ENCODE assay signal across 6 worm cellular contexts in genomic region chrII:10537988-10538387, ce11.
A peak's percentile ranks its signal among the peaks of the same experiment; 100 is the strongest.
TF ChIP-seq lines count a peak whose summit lies in the region.

No protein-coding gene starts in this region.

TF ChIP-seq in whole organism, L1 larva, 84 proteins besides CTCF, POLR2A, EP300 and RAD21 (continued from another document and continues in another):
- TF ChIP-seq zag-1 (tag; optimal IDR thresholded peaks at IDR 0.05; lab: Kevin White, UChicago) (no peak), hpl-2 (GFP tag; optimal IDR thresholded peaks at IDR 0.05; lab: Kevin White, UChicago) (no peak), fos-1 (tag; optimal IDR thresholded peaks at IDR 0.05; lab: Kevin White, UChicago) (peak; percentile 37), nhr-85 (tag; lab: Kevin White, UChicago) (peak; percentile 93), nhr-11 (tag; optimal IDR thresholded peaks at IDR 0.05; lab: Kevin White, UChicago) (peak; percentile 55), grh-1 (GFP tag; IDR thresholded peaks at IDR 0.05; lab: Robert Waterston, UW) (peak; percentile 52; the same call in 1 of the 2 replicates), unc-130 (tag; optimal IDR thresholded peaks at IDR 0.05; lab: Kevin White, UChicago) (no peak), Y116A8C.19 (tag; optimal IDR thresholded peaks at IDR 0.05; lab: Kevin White, UChicago; ENCODE audit: borderline replicate concordance) (peak; percentile 56), lin-35 (GFP tag; optimal IDR thresholded peaks at IDR 0.05; lab: Kevin White, UChicago) (peak; percentile 51 to 62), pax-3 (tag; optimal IDR thresholded peaks at IDR 0.05; lab: Kevin White, UChicago) (peak; percentile 85), nhr-19 (GFP tag; conservative IDR thresholded peaks at IDR 0.05; lab: Robert Waterston, UW) (peak; percentile 78), egl-13 (tag; optimal IDR thresholded peaks at IDR 0.05; lab: Kevin White, UChicago) (peak; percentile 80), pqm-1 (tag; optimal IDR thresholded peaks at IDR 0.05; lab: Kevin White, UChicago) (no peak), unc-30 (tag; optimal IDR thresholded peaks at IDR 0.05; lab: Kevin White, UChicago) (no peak), efl-3 (GFP tag; optimal IDR thresholded peaks at IDR 0.05; lab: Kevin White, UChicago) (peak; percentile 56), ets-5 (GFP tag; IDR thresholded peaks at IDR 0.05; lab: Robert Waterston, UW) (no peak), snu-23 (GFP tag; optimal IDR thresholded peaks at IDR 0.05; lab: Kevin White, UChicago) (peak; percentile 84), lin-15B (tag; optimal IDR thresholded peaks at IDR 0.05; lab: Kevin White, UChicago) (no peak), lsy-2 (tag; optimal IDR thresholded peaks at IDR 0.05; lab: Kevin White, UChicago) (peak; percentile 69 to 80), sptf-1 (tag; optimal IDR thresholded peaks at IDR 0.05; lab: Kevin White, UChicago) (no peak), blmp-1 (tag; optimal IDR thresholded peaks at IDR 0.05; lab: Kevin White, UChicago) (peak; percentile 26), aly-2 (tag; optimal IDR thresholded peaks at IDR 0.05; lab: Kevin White, UChicago) (no peak)

TF ChIP-seq in whole organism, L2 larva, 48 proteins besides CTCF, POLR2A, EP300 and RAD21 (continued from another document and continues in another):
- TF ChIP-seq unc-55 (GFP tag; optimal IDR thresholded peaks at IDR 0.05; lab: Kevin White, UChicago), result peak; percentile 57
- TF ChIP-seq lin-39 (tag; optimal IDR thresholded peaks at IDR 0.05; lab: Kevin White, UChicago), result no peak
- no peak for TF ChIP-seq nhr-10 (tag; optimal IDR thresholded peaks at IDR 0.05; lab: Kevin White, UChicago)
- peak; percentile 73 for TF ChIP-seq sma-3 (GFP tag; optimal IDR thresholded peaks at IDR 0.05; lab: Kevin White, UChicago)
- TF ChIP-seq elt-1 (tag; optimal IDR thresholded peaks at IDR 0.05; lab: Kevin White, UChicago), result no peak
- TF ChIP-seq elt-3 (tag; optimal IDR thresholded peaks at IDR 0.05; lab: Kevin White, UChicago), result no peak
- no peak for TF ChIP-seq Y55F3AM.14 (GFP tag; optimal IDR thresholded peaks at IDR 0.05; lab: Kevin White, UChicago)
- no peak for TF ChIP-seq aly-2 (tag; optimal IDR thresholded peaks at IDR 0.05; lab: Kevin White, UChicago)
- TF ChIP-seq nhr-77 (tag; optimal IDR thresholded peaks at IDR 0.05; lab: Kevin White, UChicago), result no peak
- no peak for TF ChIP-seq nhr-11 (tag; optimal IDR thresholded peaks at IDR 0.05; lab: Kevin White, UChicago)
- peak; percentile 67 for TF ChIP-seq sma-9 (GFP tag; optimal IDR thresholded peaks at IDR 0.05; lab: Kevin White, UChicago)
- no peak for TF ChIP-seq sma-9 (tag; optimal IDR thresholded peaks at IDR 0.05; lab: Kevin White, UChicago)
- TF ChIP-seq ztf-11 (tag; optimal IDR thresholded peaks at IDR 0.05; lab: Kevin White, UChicago), result no peak
- peak; percentile 71 for TF ChIP-seq nhr-25 (tag; optimal IDR thresholded peaks at IDR 0.05; lab: Kevin White, UChicago)
- peak; percentile 63 for TF ChIP-seq C34F6.9 (tag; optimal IDR thresholded peaks at IDR 0.05; lab: Kevin White, UChicago)
- no peak for TF ChIP-seq ZK546.5 (tag; optimal IDR thresholded peaks at IDR 0.05; lab: Kevin White, UChicago)
- no peak for TF ChIP-seq lin-11 (tag; optimal IDR thresholded peaks at IDR 0.05; lab: Kevin White, UChicago)
- TF ChIP-seq lsy-2 (tag; optimal IDR thresholded peaks at IDR 0.05; lab: Kevin White, UChicago), result peak; percentile 48 to 80
- no peak for TF ChIP-seq mab-5 (tag; optimal IDR thresholded peaks at IDR 0.05; lab: Kevin White, UChicago)
- TF ChIP-seq nhr-129 (tag; optimal IDR thresholded peaks at IDR 0.05; lab: Kevin White, UChicago), result no peak
- TF ChIP-seq mbf-1 (tag; optimal IDR thresholded peaks at IDR 0.05; lab: Kevin White, UChicago), result no peak
- no peak for TF ChIP-seq alr-1 (tag; optimal IDR thresholded peaks at IDR 0.05; lab: Kevin White, UChicago)
- no peak for TF ChIP-seq ceh-82 (tag; optimal IDR thresholded peaks at IDR 0.05; lab: Kevin White, UChicago)
- peak; percentile 55 for TF ChIP-seq F13H6.1 (tag; optimal IDR thresholded peaks at IDR 0.05; lab: Kevin White, UChicago)

TF ChIP-seq in whole organism, L3 larva, 47 proteins besides CTCF, POLR2A, EP300 and RAD21 (continued from another document and continues in another):
- TF ChIP-seq elt-1 (tag; optimal IDR thresholded peaks at IDR 0.05; lab: Kevin White, UChicago) (no peak), egl-27 (tag; optimal IDR thresholded peaks at IDR 0.05; lab: Kevin White, UChicago) (no peak), ceh-9 (tag; optimal IDR thresholded peaks at IDR 0.05; lab: Kevin White, UChicago) (no peak), jun-1 (tag; optimal IDR thresholded peaks at IDR 0.05; lab: Kevin White, UChicago) (no peak), nhr-77 (tag; optimal IDR thresholded peaks at IDR 0.05; lab: Kevin White, UChicago) (no peak), unc-62 (GFP tag; optimal IDR thresholded peaks at IDR 0.05; lab: Kevin White, UChicago) (no peak), tbx-2 (tag; optimal IDR thresholded peaks at IDR 0.05; lab: Kevin White, UChicago) (no peak), aly-2 (tag; optimal IDR thresholded peaks at IDR 0.05; lab: Kevin White, UChicago) (no peak), R02D3.7 (tag; optimal IDR thresholded peaks at IDR 0.05; lab: Kevin White, UChicago) (peak; percentile 14), mml-1 (tag; optimal IDR thresholded peaks at IDR 0.05; lab: Kevin White, UChicago) (no peak), hmg-11 (tag; optimal IDR thresholded peaks at IDR 0.05; lab: Kevin White, UChicago) (peak; percentile 30), skn-1 (tag; optimal IDR thresholded peaks at IDR 0.05; lab: Kevin White, UChicago) (no peak), eor-1 (tag; optimal IDR thresholded peaks at IDR 0.05; lab: Kevin White, UChicago) (no peak), nhr-76 (tag; optimal IDR thresholded peaks at IDR 0.05; lab: Kevin White, UChicago) (no peak), nhr-25 (tag; optimal IDR thresholded peaks at IDR 0.05; lab: Kevin White, UChicago) (no peak), nfya-1 (tag; optimal IDR thresholded peaks at IDR 0.05; lab: Kevin White, UChicago; ENCODE audit: insufficient read depth) (peak; percentile 50), fos-1 (tag; optimal IDR thresholded peaks at IDR 0.05; lab: Kevin White, UChicago) (no peak), ceh-16 (tag; optimal IDR thresholded peaks at IDR 0.05; lab: Kevin White, UChicago) (no peak), ama-1 (optimal IDR thresholded peaks at IDR 0.05; lab: Kevin White, UChicago) (no peak), lin-39 (tag; optimal IDR thresholded peaks at IDR 0.05; lab: Kevin White, UChicago) (no peak), nhr-28 (tag; optimal IDR thresholded peaks at IDR 0.05; lab: Kevin White, UChicago) (no peak), ceh-82 (tag; optimal IDR thresholded peaks at IDR 0.05; lab: Kevin White, UChicago) (no peak), elt-2 (tag; optimal IDR thresholded peaks at IDR 0.05; lab: Kevin White, UChicago) (peak; percentile 28), nhr-23 (tag; optimal IDR thresholded peaks at IDR 0.05; lab: Kevin White, UChicago) (peak; percentile 64), nhr-67 (tag; optimal IDR thresholded peaks at IDR 0.05; lab: Kevin White, UChicago) (no peak)

TF ChIP-seq in whole organism, L4 larva, 104 proteins besides CTCF, POLR2A, EP300 and RAD21 (continued from another document and continues in another):
- TF ChIP-seq daf-12 (tag; optimal IDR thresholded peaks at IDR 0.05; lab: Kevin White, UChicago) (no peak), dmd-9 (GFP tag; IDR thresholded peaks at IDR 0.05; lab: Robert Waterston, UW) (peak; percentile 88), snpc-4 (tag; optimal IDR thresholded peaks at IDR 0.05; lab: Kevin White, UChicago) (no peak), ztf-7 (tag; optimal IDR thresholded peaks at IDR 0.05; lab: Kevin White, UChicago) (no peak), nhr-42 (GFP tag; IDR thresholded peaks at IDR 0.05; lab: Robert Waterston, UW) (no peak), zip-2 (tag; optimal IDR thresholded peaks at IDR 0.05; lab: Kevin White, UChicago) (no peak), ama-1 (optimal IDR thresholded peaks at IDR 0.05; lab: Kevin White, UChicago) (no peak), arid-1 (GFP tag; conservative IDR thresholded peaks at IDR 0.05; lab: Robert Waterston, UW) (no peak), hif-1 (tag; optimal IDR thresholded peaks at IDR 0.05; lab: Kevin White, UChicago) (peak in 1 of 2 experiments; percentile 78), spr-1 (tag; optimal IDR thresholded peaks at IDR 0.05; lab: Kevin White, UChicago) (peak; percentile 4), lim-7 (GFP tag; IDR thresholded peaks at IDR 0.05; lab: Robert Waterston, UW) (no peak), nhr-25 (tag; optimal IDR thresholded peaks at IDR 0.05; lab: Kevin White, UChicago; ENCODE audit: borderline replicate concordance, insufficient read depth) (no peak), gei-8 (GFP tag; optimal IDR thresholded peaks at IDR 0.05; lab: Kevin White, UChicago) (no peak), vab-7 (GFP tag; IDR thresholded peaks at IDR 0.05; lab: Robert Waterston, UW) (no peak), nhr-6 (tag; optimal IDR thresholded peaks at IDR 0.05; lab: Kevin White, UChicago) (peak; percentile 30), unc-39 (tag; optimal IDR thresholded peaks at IDR 0.05; lab: Kevin White, UChicago) (no peak), nhr-237 (tag; optimal IDR thresholded peaks at IDR 0.05; lab: Kevin White, UChicago) (no peak), ZK337.2 (GFP tag; IDR thresholded peaks at IDR 0.05; lab: Robert Waterston, UW) (peak; percentile 85), ceh-82 (tag; optimal IDR thresholded peaks at IDR 0.05; lab: Kevin White, UChicago) (no peak), Y48G9A.11 (GFP tag; IDR thresholded peaks at IDR 0.05; lab: Robert Waterston, UW) (peak; percentile 68; the same call in 1 of the 2 replicates), mep-1 (tag; optimal IDR thresholded peaks at IDR 0.05; lab: Kevin White, UChicago) (peak; percentile 42), saeg-2 (GFP tag; IDR thresholded peaks at IDR 0.05; lab: Robert Waterston, UW) (no peak), unc-130 (GFP tag; optimal IDR thresholded peaks at IDR 0.05; lab: Kevin White, UChicago) (peak; percentile 63), aha-1 (tag; lab: Kevin White, UChicago) (peak; percentile 61), mxl-2 (GFP tag; conservative IDR thresholded peaks at IDR 0.05; lab: Robert Waterston, UW) (no peak)

TF ChIP-seq in whole organism, late embryonic, 69 proteins besides CTCF, POLR2A, EP300 and RAD21 (continued from another document and continues in another):
- TF ChIP-seq pat-9 (tag; optimal IDR thresholded peaks at IDR 0.05; lab: Kevin White, UChicago), result no peak
- peak; percentile 83 for TF ChIP-seq tbx-2 (tag; optimal IDR thresholded peaks at IDR 0.05; lab: Kevin White, UChicago)
- TF ChIP-seq mec-3 (tag; optimal IDR thresholded peaks at IDR 0.05; lab: Kevin White, UChicago; ENCODE audit: borderline replicate concordance), result no peak
- no peak for TF ChIP-seq sox-4 (tag; optimal IDR thresholded peaks at IDR 0.05; lab: Kevin White, UChicago)
- no peak for TF ChIP-seq ceh-18 (tag; optimal IDR thresholded peaks at IDR 0.05; lab: Kevin White, UChicago)
- TF ChIP-seq sox-2 (GFP tag; IDR thresholded peaks at IDR 0.05; lab: Robert Waterston, UW), result no peak
- TF ChIP-seq ceh-9 (tag; optimal IDR thresholded peaks at IDR 0.05; lab: Kevin White, UChicago), result no peak
- TF ChIP-seq eyg-1 (tag; optimal IDR thresholded peaks at IDR 0.05; lab: Kevin White, UChicago), result no peak
- no peak for TF ChIP-seq nhr-11 (tag; optimal IDR thresholded peaks at IDR 0.05; lab: Kevin White, UChicago)
- no peak for TF ChIP-seq rnt-1 (tag; optimal IDR thresholded peaks at IDR 0.05; lab: Kevin White, UChicago)
- TF ChIP-seq ceh-19 (GFP tag; optimal IDR thresholded peaks at IDR 0.05; lab: Kevin White, UChicago), result no peak
- TF ChIP-seq lin-11 (tag; optimal IDR thresholded peaks at IDR 0.05; lab: Kevin White, UChicago), result no peak
- no peak for TF ChIP-seq ama-1 (optimal IDR thresholded peaks at IDR 0.05; lab: Kevin White, UChicago)
- TF ChIP-seq ahr-1 (tag; optimal IDR thresholded peaks at IDR 0.05; lab: Kevin White, UChicago), result no peak
- no peak for TF ChIP-seq gmeb-2 (tag; optimal IDR thresholded peaks at IDR 0.05; lab: Kevin White, UChicago)
- TF ChIP-seq madf-2 (tag; optimal IDR thresholded peaks at IDR 0.05; lab: Kevin White, UChicago), result no peak
- no peak for TF ChIP-seq Y22D7AL.16 (tag; optimal IDR thresholded peaks at IDR 0.05; lab: Kevin White, UChicago)
- peak; percentile 4 for TF ChIP-seq ttx-3 (tag; optimal IDR thresholded peaks at IDR 0.05; lab: Kevin White, UChicago)
- no peak for TF ChIP-seq ceh-48 (tag; optimal IDR thresholded peaks at IDR 0.05; lab: Kevin White, UChicago)
- TF ChIP-seq dve-1 (tag; optimal IDR thresholded peaks at IDR 0.05; lab: Kevin White, UChicago), result no peak
- peak; percentile 40 for TF ChIP-seq elt-2 (tag; optimal IDR thresholded peaks at IDR 0.05; lab: Kevin White, UChicago)
- peak; percentile 12 for TF ChIP-seq ref-2 (tag; optimal IDR thresholded peaks at IDR 0.05; lab: Kevin White, UChicago)
- no peak for TF ChIP-seq ceh-14 (tag; optimal IDR thresholded peaks at IDR 0.05; lab: Kevin White, UChicago)
- no peak for TF ChIP-seq unc-3 (GFP tag; conservative IDR thresholded peaks at IDR 0.05; lab: Robert Waterston, UW)
- no peak for TF ChIP-seq unc-3 (tag; optimal IDR thresholded peaks at IDR 0.05; lab: Kevin White, UChicago)
- TF ChIP-seq ceh-45 (GFP tag; IDR thresholded peaks at IDR 0.05; lab: Robert Waterston, UW), result no peak
- no peak for TF ChIP-seq pha-2 (tag; optimal IDR thresholded peaks at IDR 0.05; lab: Kevin White, UChicago)
- TF ChIP-seq hlh-15 (tag; optimal IDR thresholded peaks at IDR 0.05; lab: Kevin White, UChicago), result no peak

TF ChIP-seq in whole organism, young adult, 124 proteins besides CTCF, POLR2A, EP300 and RAD21 (continued from another document and continues in another):
- TF ChIP-seq nhr-120 (GFP tag; IDR thresholded peaks at IDR 0.05; lab: Robert Waterston, UW), result no peak
- TF ChIP-seq snpc-1.3 (tag; optimal IDR thresholded peaks at IDR 0.05; lab: Kevin White, UChicago; ENCODE audit: insufficient read depth), result no peak
- TF ChIP-seq attf-3 (GFP tag; conservative IDR thresholded peaks at IDR 0.05; lab: Robert Waterston, UW), result 0 out of 2 replicates have a peak, but pooled peaks have one; percentile 11
- no peak for TF ChIP-seq F57A8.1 (GFP tag; optimal IDR thresholded peaks at IDR 0.05; lab: Kevin White, UChicago)
- peak; percentile 41; the same call in 1 of the 2 replicates for TF ChIP-seq madf-6 (GFP tag; IDR thresholded peaks at IDR 0.05; lab: Robert Waterston, UW)
- no peak for TF ChIP-seq F52B5.7 (tag; optimal IDR thresholded peaks at IDR 0.05; lab: Kevin White, UChicago)
- TF ChIP-seq nhr-90 (tag; optimal IDR thresholded peaks at IDR 0.05; lab: Kevin White, UChicago), result no peak
- TF ChIP-seq F57C9.4 (tag; optimal IDR thresholded peaks at IDR 0.05; lab: Kevin White, UChicago), result no peak
- 0 out of 2 replicates have a peak, but pooled peaks have one; percentile 53 for TF ChIP-seq Y79H2A.3 (GFP tag; conservative IDR thresholded peaks at IDR 0.05; lab: Robert Waterston, UW)
- TF ChIP-seq zfh-2 (GFP tag; conservative IDR thresholded peaks at IDR 0.05; lab: Robert Waterston, UW), result no peak
- no peak for TF ChIP-seq dox-1 (GFP tag; IDR thresholded peaks at IDR 0.05; lab: Robert Waterston, UW)
- TF ChIP-seq snpc-4 (GFP tag; optimal IDR thresholded peaks at IDR 0.05; lab: Kevin White, UChicago), result no peak
- TF ChIP-seq snpc-4 (tag; optimal IDR thresholded peaks at IDR 0.05; lab: Kevin White, UChicago), result no peak
- no peak for TF ChIP-seq B0336.3 (GFP tag; IDR thresholded peaks at IDR 0.05; lab: Robert Waterston, UW)
- TF ChIP-seq C17E4.6 (GFP tag; IDR thresholded peaks at IDR 0.05; lab: Robert Waterston, UW), result no peak
- TF ChIP-seq K12H6.12 (tag; optimal IDR thresholded peaks at IDR 0.05; lab: Kevin White, UChicago), result no peak
- no peak for TF ChIP-seq snpc-1.1 (tag; optimal IDR thresholded peaks at IDR 0.05; lab: Kevin White, UChicago; ENCODE audit: insufficient read depth)
- no peak for TF ChIP-seq egl-18 (GFP tag; IDR thresholded peaks at IDR 0.05; lab: Robert Waterston, UW)
- TF ChIP-seq nhr-179 (tag; optimal IDR thresholded peaks at IDR 0.05; lab: Kevin White, UChicago), result no peak
- peak; percentile 29; the same call in 1 of the 2 replicates for TF ChIP-seq madf-8 (GFP tag; conservative IDR thresholded peaks at IDR 0.05; lab: Robert Waterston, UW)
- TF ChIP-seq nhr-80 (tag; optimal IDR thresholded peaks at IDR 0.05; lab: Kevin White, UChicago), result no peak
- no peak for TF ChIP-seq B0261.1 (tag; optimal IDR thresholded peaks at IDR 0.05; lab: Kevin White, UChicago)
- TF ChIP-seq xnd-1 (tag; optimal IDR thresholded peaks at IDR 0.05; lab: Kevin White, UChicago), result no peak
- TF ChIP-seq ekl-4 (GFP tag; IDR thresholded peaks at IDR 0.05; lab: Robert Waterston, UW), result no peak
- TF ChIP-seq F23B12.7 (tag; optimal IDR thresholded peaks at IDR 0.05; lab: Kevin White, UChicago; ENCODE audit: insufficient read depth), result no peak
- no peak for TF ChIP-seq mxl-1 (tag; optimal IDR thresholded peaks at IDR 0.05; lab: Kevin White, UChicago)
- peak; percentile 69; the same call in 1 of the 2 replicates for TF ChIP-seq bed-2 (GFP tag; IDR thresholded peaks at IDR 0.05; lab: Robert Waterston, UW)
- no peak for TF ChIP-seq dpl-1 (GFP tag; optimal IDR thresholded peaks at IDR 0.05; lab: Kevin White, UChicago)
- no peak for TF ChIP-seq B0035.1 (tag; optimal IDR thresholded peaks at IDR 0.05; lab: Kevin White, UChicago)
